Fruit fly (Drosophila melanogaster): Measurements from ENCODE around the gene hbt.

Gene hbt

DNA sequence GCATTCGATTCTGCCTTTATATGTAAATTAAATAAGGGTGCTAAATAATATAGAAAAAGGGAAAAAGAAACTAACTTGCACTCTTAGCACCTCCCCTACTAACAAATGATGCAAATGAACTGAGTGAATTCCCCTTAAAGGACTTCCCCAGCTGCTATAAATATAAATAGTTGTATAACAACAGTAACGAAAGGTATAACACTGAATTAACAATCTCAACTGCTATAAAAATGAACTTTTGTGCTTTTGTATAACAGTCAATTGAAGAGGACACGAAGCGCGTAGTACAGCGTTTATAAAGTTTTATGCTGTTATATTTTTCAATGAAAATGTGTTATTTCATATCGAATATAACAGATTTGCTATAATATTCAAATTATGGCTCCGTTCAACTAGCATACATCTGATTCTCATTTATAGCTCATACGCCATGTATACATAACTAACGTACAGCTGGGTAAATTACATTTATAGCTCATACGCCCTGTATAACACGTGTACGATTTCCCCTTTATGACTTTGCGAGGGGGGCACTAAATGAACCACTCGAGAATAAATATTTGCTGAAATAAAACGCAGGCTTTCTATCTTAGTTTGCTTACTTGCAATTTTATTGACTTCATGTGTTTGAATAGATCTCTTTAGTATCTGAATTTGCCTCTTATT lies 18.4 kb upstream of the hbt start:
- TF ChIP-seq Dll (optimal IDR thresholded peaks at IDR 0.05) (no peak), usp (GFP tag; optimal IDR thresholded peaks at IDR 0.05) (no peak), EcR (GFP tag; optimal IDR thresholded peaks at IDR 0.05) (no peak), psq (optimal IDR thresholded peaks at IDR 0.05) (no peak), pan (optimal IDR thresholded peaks at IDR 0.05) (no peak), CG8478 (optimal IDR thresholded peaks at IDR 0.05) (no peak)

DNA sequence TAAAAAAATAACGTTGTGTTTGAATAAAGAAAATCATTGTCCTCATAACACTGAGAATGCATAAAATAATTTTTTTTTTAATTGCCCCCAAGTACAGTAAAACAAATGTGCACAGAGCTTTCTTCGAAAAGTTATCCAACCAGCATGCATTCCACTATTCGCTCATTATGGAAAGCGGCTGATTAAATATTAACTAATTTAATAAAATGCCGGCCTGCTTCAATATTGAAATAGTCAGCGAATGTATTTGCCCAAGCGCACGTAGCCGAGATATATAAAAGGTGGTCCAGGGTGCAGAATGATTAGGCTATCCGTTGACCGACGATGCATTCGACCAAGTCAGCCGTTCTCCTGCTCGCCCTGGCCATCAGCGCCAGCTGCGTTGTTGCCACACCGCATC lies 16.6 kb upstream of the hbt start, which contains the start of gene CG16826:
TSS of gene CG16826 (plus strand) at position 301 of the 400 bp plus-strand sequence.
- no peak for TF ChIP-seq psq (optimal IDR thresholded peaks at IDR 0.05)
- no peak for TF ChIP-seq Dll (optimal IDR thresholded peaks at IDR 0.05)
- no peak for TF ChIP-seq usp (GFP tag; optimal IDR thresholded peaks at IDR 0.05)
- no peak for TF ChIP-seq pan (optimal IDR thresholded peaks at IDR 0.05)
- no peak for TF ChIP-seq EcR (GFP tag; optimal IDR thresholded peaks at IDR 0.05)
- TF ChIP-seq CG8478 (optimal IDR thresholded peaks at IDR 0.05): no peak

DNA sequence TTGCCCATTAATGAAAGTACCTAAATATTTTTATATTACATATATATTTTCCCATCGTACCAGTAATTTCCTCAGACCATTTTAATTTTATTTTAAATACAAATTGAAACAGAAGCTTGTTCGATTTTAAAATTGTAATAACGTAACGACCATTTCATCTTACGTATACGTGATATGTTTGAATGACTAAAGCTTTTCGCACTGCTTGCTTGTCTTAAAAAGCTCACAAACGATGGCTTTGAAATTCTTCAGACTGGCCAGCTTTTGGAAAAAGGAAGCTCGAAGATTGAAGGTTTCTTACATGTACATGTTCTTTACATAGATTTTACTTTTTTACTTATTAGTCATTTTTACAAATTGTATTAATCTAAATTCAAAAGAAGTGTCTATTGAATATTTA lies 1.8 kb upstream of the hbt start:
- TF ChIP-seq psq (optimal IDR thresholded peaks at IDR 0.05) (no peak), pan (optimal IDR thresholded peaks at IDR 0.05) (no peak), CG8478 (optimal IDR thresholded peaks at IDR 0.05) (no peak), Dll (optimal IDR thresholded peaks at IDR 0.05) (no peak), EcR (GFP tag; optimal IDR thresholded peaks at IDR 0.05) (no peak), usp (GFP tag; optimal IDR thresholded peaks at IDR 0.05) (no peak)

DNA sequence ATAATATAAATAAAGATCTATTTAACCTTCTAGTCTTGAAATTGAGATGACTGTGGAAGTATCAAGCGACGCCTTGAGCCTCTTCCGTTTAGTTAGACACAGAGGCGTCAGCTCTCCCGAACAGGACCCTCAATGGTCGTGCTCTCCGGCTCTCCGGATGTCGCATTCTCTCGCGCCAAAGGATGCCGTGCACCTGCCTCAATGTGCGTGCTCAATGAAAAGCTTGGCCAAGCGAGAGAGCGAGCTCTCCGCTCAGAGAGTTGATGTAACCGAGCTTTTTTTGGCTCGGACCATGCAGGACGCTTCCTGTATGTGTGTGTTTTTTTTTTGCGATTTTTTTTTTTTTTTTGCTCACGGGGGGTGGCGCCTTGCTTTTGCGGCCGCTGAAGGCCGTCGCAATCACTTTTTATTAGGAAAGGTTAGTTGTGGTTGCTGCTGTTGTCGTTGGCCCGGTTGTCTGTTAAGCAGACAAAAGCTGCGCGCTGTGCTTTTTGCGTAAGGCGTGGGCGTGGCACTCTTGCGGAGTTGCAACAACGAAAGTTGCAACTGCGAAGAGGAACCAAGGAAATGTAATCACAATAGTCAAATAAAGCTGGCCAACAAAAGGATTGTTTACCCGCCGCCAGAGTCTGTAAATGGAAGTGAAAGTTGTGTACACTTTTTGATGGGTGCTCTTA lies 1.1 kb upstream of the hbt start:
- TF ChIP-seq CG8478 (optimal IDR thresholded peaks at IDR 0.05) (no peak), psq (optimal IDR thresholded peaks at IDR 0.05) (no peak), Dll (optimal IDR thresholded peaks at IDR 0.05) (peak; percentile 62)

DNA sequence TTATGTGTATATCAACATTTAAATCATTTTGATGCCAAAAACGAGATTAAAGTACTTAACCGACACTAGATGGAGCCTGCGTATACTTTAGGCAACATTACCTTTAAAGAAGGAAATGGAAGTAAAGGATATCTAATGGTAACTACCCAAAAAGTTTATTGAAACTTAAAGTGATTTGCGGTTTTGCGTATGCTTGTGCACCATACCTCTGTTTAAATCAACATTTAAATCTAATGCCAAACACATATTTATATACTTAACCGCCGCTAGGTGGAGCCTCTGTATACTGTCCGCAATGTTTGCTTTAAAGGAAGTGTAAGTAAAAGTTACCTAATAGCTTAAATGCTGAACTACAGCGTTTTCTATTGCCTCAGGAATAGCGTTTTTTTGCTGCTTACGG lies 5.1 kb downstream of the hbt start:
- no peak for TF ChIP-seq EcR (GFP tag; optimal IDR thresholded peaks at IDR 0.05)
- TF ChIP-seq usp (GFP tag; optimal IDR thresholded peaks at IDR 0.05): no peak
- TF ChIP-seq CG8478 (optimal IDR thresholded peaks at IDR 0.05): no peak
- no peak for TF ChIP-seq psq (optimal IDR thresholded peaks at IDR 0.05)
- TF ChIP-seq pan (optimal IDR thresholded peaks at IDR 0.05): no peak
- TF ChIP-seq Dll (optimal IDR thresholded peaks at IDR 0.05): no peak

DNA sequence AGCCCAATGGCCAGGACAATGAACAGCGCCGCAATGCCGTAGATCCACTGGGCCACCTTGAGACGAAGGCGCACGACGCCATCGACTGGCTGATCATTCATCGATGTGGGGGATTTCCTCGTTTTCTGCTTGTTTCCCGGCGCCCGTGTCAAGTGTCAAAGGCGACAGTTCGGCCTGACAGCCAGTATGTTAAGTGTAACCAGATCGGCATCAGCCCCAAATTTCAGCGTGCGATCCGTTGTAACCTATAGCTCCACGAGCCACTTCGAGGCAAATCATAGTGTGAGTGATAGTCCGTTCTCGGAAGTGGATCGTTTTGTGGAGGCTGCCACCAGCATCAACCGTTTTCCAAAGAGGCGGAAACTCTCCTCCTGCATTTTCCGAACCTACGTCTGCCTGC lies 24.3 kb downstream of the hbt start, which contains the start of gene CG43779:
TSS of gene CG43779 (minus strand) at position 101 of the 400 bp plus-strand sequence.
- TF ChIP-seq usp (GFP tag; optimal IDR thresholded peaks at IDR 0.05): no peak
- no peak for TF ChIP-seq pan (optimal IDR thresholded peaks at IDR 0.05)
- no peak for TF ChIP-seq EcR (GFP tag; optimal IDR thresholded peaks at IDR 0.05)
- no peak for TF ChIP-seq CG8478 (optimal IDR thresholded peaks at IDR 0.05)
- no peak for TF ChIP-seq psq (optimal IDR thresholded peaks at IDR 0.05)
- no peak for TF ChIP-seq Dll (optimal IDR thresholded peaks at IDR 0.05)

DNA sequence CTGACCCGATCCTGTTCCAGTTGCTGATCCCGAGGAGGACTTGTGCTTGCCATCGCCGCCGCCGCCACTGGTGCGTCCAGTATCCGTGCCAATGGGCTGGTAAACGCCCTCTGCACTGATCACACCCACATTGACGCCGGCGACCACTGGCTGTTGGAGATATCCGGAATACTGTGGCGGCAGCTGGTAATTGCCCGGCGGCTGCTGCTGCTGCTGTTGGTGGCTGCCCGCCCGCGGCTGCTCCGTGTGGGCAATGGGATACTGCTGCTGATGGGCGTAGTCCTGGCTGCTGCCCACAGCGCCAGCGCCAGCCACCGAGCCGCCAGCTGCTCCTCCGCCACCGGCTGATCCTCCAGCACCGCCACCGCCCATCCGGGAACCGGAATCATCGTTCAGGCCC lies 25.9 kb downstream of the hbt start:
- TF ChIP-seq EcR (GFP tag; optimal IDR thresholded peaks at IDR 0.05): no peak

DNA sequence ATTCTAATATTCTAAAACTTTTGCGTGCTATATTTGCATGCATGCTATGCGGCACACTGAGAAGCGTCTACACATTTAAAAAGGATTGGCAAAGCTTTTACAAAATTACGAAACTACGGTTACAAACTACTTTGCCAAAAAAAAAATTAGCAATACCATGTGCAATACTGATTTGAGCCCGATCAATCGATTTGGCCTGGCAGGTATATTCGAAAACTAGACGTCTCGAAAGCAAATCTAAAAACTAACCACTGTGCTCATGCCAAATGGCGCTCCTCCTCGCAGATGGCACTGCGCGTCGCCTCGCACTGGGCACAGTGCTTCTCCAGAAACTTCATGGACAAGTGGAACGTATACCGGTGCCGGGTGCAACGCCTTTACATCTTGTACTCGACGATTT lies 26.4 kb downstream of the hbt start, which contains the start of gene CG16825:
TSS of gene CG16825 (plus strand) at position 301 of the 400 bp plus-strand sequence.
- TF ChIP-seq psq (optimal IDR thresholded peaks at IDR 0.05): no peak
- no peak for TF ChIP-seq Dll (optimal IDR thresholded peaks at IDR 0.05)

DNA sequence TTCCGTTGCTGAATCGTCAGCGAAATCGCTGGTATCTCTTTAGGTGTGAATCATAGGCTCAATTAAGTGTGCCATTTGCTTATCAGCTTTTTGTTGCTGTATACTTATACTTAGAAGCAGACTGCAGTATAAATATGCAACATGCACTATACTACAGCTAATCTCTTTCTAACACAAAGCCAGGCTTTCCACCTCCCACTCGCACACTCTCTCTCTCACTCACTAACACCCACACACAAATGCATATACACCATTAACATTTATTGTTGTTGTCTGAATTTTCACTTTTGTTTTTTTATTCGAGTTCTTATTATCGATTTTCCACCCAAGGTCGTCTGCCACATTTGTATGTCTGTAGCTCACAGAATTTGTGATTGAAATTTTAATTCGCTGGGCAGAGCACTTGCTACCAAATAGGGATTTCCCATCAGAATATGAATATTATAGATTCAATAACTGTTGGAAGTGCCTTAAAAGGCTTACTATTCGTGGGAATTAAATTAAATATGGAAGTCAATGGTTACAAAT lies 34.2 kb downstream of the hbt start:
- TF ChIP-seq CG8478 (optimal IDR thresholded peaks at IDR 0.05) (no peak), Dll (optimal IDR thresholded peaks at IDR 0.05) (no peak), usp (GFP tag; optimal IDR thresholded peaks at IDR 0.05) (no peak), pan (optimal IDR thresholded peaks at IDR 0.05) (no peak), psq (optimal IDR thresholded peaks at IDR 0.05) (no peak), EcR (GFP tag; optimal IDR thresholded peaks at IDR 0.05) (no peak)

DNA sequence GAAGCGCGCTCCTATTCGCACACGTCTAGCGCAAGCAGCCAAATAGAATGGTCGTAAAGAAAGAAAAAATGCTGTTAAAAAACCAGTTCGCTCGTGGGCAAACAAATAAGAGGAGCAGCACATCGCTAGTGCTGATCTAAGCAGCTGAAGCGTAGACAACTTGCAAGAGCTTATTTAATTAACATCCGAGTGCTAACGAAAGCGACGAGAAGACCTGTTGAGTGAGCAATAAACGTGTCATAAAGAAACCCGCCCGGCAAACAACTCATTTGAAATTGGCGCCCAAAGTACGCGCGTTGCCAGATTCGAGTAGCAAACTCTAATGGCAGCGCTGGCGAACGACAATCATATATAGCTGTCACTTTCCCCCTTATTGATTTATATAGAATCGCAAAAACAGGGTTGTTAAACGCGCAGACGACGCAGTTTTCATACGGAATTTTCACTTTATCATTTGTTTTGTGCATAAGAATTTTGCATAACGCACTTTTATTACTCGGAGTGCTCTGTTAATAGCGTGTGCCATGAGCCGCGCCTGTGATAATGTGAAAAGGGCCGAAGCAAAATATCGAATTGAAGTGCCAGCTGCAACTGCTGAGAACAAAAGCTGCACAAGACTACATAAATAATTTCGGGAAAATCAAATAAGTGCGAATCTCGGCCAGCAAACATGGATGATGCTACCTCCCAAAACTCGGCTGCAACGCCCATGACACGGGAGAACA lies 34.8 kb downstream of the hbt start:
- TF ChIP-seq EcR (GFP tag; optimal IDR thresholded peaks at IDR 0.05): no peak
- TF ChIP-seq pan (optimal IDR thresholded peaks at IDR 0.05): no peak
- TF ChIP-seq Dll (optimal IDR thresholded peaks at IDR 0.05): no peak
- TF ChIP-seq usp (GFP tag; optimal IDR thresholded peaks at IDR 0.05): no peak
- no peak for TF ChIP-seq psq (optimal IDR thresholded peaks at IDR 0.05)
- no peak for TF ChIP-seq CG8478 (optimal IDR thresholded peaks at IDR 0.05)

DNA sequence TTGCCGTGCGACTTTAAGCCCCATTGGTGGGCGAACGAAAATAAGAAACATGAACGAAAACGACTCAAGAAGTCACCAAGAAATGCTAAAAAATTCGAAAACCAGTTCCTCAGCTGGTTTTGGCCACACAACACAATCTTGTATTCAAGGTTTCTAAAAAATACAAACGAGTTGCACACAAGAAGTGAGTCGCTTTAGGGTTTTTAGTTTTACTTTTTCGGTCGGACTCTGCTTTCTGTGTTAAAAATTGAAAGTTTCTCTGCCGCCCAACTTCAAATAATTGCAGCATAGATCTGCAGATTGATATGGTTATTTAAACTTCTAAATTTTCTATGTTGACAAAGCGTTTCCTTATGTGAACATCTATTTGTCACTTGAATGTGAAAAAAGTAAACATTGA lies 38.3 kb downstream of the hbt start, which contains the start of gene CG16824:
TSS of gene CG16824 (plus strand) at position 384 of the 400 bp plus-strand sequence.
- TF ChIP-seq EcR (GFP tag; optimal IDR thresholded peaks at IDR 0.05) (no peak), psq (optimal IDR thresholded peaks at IDR 0.05) (no peak), pan (optimal IDR thresholded peaks at IDR 0.05) (no peak), Dll (optimal IDR thresholded peaks at IDR 0.05) (no peak), CG8478 (optimal IDR thresholded peaks at IDR 0.05) (no peak), usp (GFP tag; optimal IDR thresholded peaks at IDR 0.05) (no peak)

DNA sequence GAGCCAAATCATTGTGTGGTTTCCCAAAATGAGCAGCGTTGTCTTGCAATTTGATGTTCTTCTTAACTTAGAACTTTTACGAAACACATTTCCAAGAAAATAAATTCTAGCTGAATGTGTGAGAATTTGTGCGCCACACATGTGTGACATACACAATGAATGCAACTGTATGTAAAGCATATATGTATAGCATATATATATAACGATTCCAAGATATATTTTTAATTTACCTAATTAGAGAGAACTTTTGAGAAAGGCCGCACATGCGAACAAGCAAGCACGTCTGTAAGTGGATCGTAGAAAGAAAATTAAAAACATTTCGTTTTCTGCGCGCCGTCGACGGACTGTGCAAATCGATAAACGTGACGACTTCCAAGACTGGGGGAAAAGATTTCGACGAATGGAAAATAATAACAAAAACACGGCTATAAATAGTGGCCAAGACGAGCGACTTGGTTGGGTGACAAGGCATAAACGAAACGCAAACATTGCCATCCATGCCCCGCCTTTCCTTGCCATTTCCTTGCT lies 38.9 kb downstream of the hbt start:
- TF ChIP-seq psq (optimal IDR thresholded peaks at IDR 0.05) (no peak), EcR (GFP tag; optimal IDR thresholded peaks at IDR 0.05) (no peak), usp (GFP tag; optimal IDR thresholded peaks at IDR 0.05) (no peak), pan (optimal IDR thresholded peaks at IDR 0.05) (no peak), Dll (optimal IDR thresholded peaks at IDR 0.05) (no peak), CG8478 (optimal IDR thresholded peaks at IDR 0.05) (no peak)
